Fruit fly (Drosophila melanogaster) whole organism, embryonic: ENCODE data around the gene Mrm2.
A peak's percentile ranks its signal among the peaks of the same experiment; 100 is the strongest.

Experiments
- Atf-2 ChIP-seq: fragments of 200-800 bp; sonication (Bioruptor generic); optimal IDR thresholded peaks from 2 replicates; lab custom pipeline; 2016; ENCODE audit warnings: missing biosample characterization, missing genetic modification characterization
- BtbVII ChIP-seq: fragments of 200-800 bp; sonication (Bioruptor generic); optimal IDR thresholded peaks from 3 replicates; lab custom pipeline; 2017; ENCODE audit warnings: missing biosample characterization, mild to moderate bottlenecking, missing genetic modification characterization
- CG11723 ChIP-seq: fragments of 200-800 bp; sonication (Bioruptor generic); optimal IDR thresholded peaks from 2 replicates; lab custom pipeline; 2017; ENCODE audit warnings: missing biosample characterization, mild to moderate bottlenecking, missing genetic modification characterization
- CG14667 ChIP-seq: fragments of 200-800 bp; sonication (Bioruptor generic); IDR thresholded peaks from 2 replicates; pipeline ENCODE4 v1.3.6; 2022; ENCODE audit warnings: missing biosample characterization, missing genetic modification characterization
- CG1603 ChIP-seq: fragments of 200-800 bp; sonication (Bioruptor generic); optimal IDR thresholded peaks from 2 replicates; lab custom pipeline; 2019; ENCODE audit warnings: missing biosample characterization, mild to moderate bottlenecking, missing genetic modification characterization, moderate library complexity
- CG16813 ChIP-seq: fragments of 200-800 bp; sonication (Bioruptor generic); IDR thresholded peaks from 3 replicates; pipeline ENCODE4 v1.3.6; 2022; ENCODE audit warnings: missing biosample characterization, missing genetic modification characterization; ENCODE audit not compliant: partially characterized antibody
- CG1792 ChIP-seq: fragments of 200-800 bp; sonication (Bioruptor generic); optimal IDR thresholded peaks from 2 replicates; lab custom pipeline; 2016; ENCODE audit warnings: missing biosample characterization, missing genetic modification characterization
- CG18011 ChIP-seq: fragments of 200-800 bp; sonication (Bioruptor generic); optimal IDR thresholded peaks from 2 replicates; lab custom pipeline; 2017; ENCODE audit warnings: missing biosample characterization, missing genetic modification characterization, mild to moderate bottlenecking, moderate library complexity, missing genotype
- CG18476 ChIP-seq: fragments of 200-800 bp; sonication (Bioruptor generic); optimal IDR thresholded peaks from 2 replicates; lab custom pipeline; 2016; ENCODE audit warnings: missing biosample characterization, mild to moderate bottlenecking, missing genetic modification characterization
- CG2202 ChIP-seq: fragments of 200-800 bp; sonication (Bioruptor generic); optimal IDR thresholded peaks from 2 replicates; lab custom pipeline; 2018; ENCODE audit warnings: missing biosample characterization, mild to moderate bottlenecking, missing genetic modification characterization
- CG2875 ChIP-seq: fragments of 200-800 bp; sonication (Bioruptor generic); optimal IDR thresholded peaks from 2 replicates; lab custom pipeline; 2017; ENCODE audit warnings: missing biosample characterization, mild to moderate bottlenecking, missing genetic modification characterization, missing genetic modification reagents
- CG31388 ChIP-seq: fragments of 200-800 bp; sonication (Bioruptor generic); optimal IDR thresholded peaks from 2 replicates; lab custom pipeline; 2016; ENCODE audit warnings: missing biosample characterization, missing genetic modification characterization
- CG32772 ChIP-seq: fragments of 200-800 bp; sonication (Bioruptor generic); IDR thresholded peaks from 2 replicates; pipeline ENCODE4 v1.3.6; 2022; ENCODE audit warnings: missing biosample characterization, missing genetic modification characterization
- CG3847 ChIP-seq: fragments of 200-800 bp; sonication (Bioruptor generic); IDR thresholded peaks from 2 replicates; pipeline ENCODE4 v1.3.6; 2022; ENCODE audit warnings: missing biosample characterization, missing genetic modification characterization
- CG4730 ChIP-seq: fragments of 200-800 bp; sonication (Bioruptor generic); IDR thresholded peaks from 2 replicates; pipeline ENCODE4 v1.3.6; 2022; ENCODE audit warnings: missing biosample characterization, missing genetic modification characterization
- CG4854 ChIP-seq: fragments of 200-800 bp; sonication (Bioruptor generic); optimal IDR thresholded peaks from 2 replicates; lab custom pipeline; 2016; ENCODE audit warnings: missing biosample characterization, missing genetic modification characterization, inconsistent platforms
- CG6765 ChIP-seq: fragments of 200-800 bp; sonication (Bioruptor generic); optimal IDR thresholded peaks from 3 replicates; lab custom pipeline; 2017; ENCODE audit warnings: missing biosample characterization, mild to moderate bottlenecking, missing genetic modification characterization
- CG7745 ChIP-seq: fragments of 200-800 bp; sonication (Bioruptor generic); optimal IDR thresholded peaks from 2 replicates; lab custom pipeline; 2018; ENCODE audit warnings: missing biosample characterization, mild to moderate bottlenecking, missing genetic modification characterization, moderate library complexity
- CG7928 ChIP-seq: fragments of 200-800 bp; sonication (Bioruptor generic); optimal IDR thresholded peaks from 2 replicates; lab custom pipeline; 2017; ENCODE audit warnings: missing biosample characterization, mild to moderate bottlenecking, missing genetic modification characterization
- CG8089 ChIP-seq: fragments of 200-800 bp; sonication (Bioruptor generic); optimal IDR thresholded peaks from 3 replicates; lab custom pipeline; 2016; ENCODE audit warnings: missing biosample characterization, missing genetic modification characterization
- CG8281 ChIP-seq: fragments of 200-800 bp; sonication (Bioruptor generic); optimal IDR thresholded peaks from 2 replicates; lab custom pipeline; 2018; ENCODE audit warnings: missing biosample characterization, mild to moderate bottlenecking, missing genetic modification characterization, moderate library complexity
- CG9215 ChIP-seq: fragments of 200-800 bp; sonication (Bioruptor generic); IDR thresholded peaks from 2 replicates; pipeline ENCODE4 v1.3.6; 2022; ENCODE audit warnings: missing biosample characterization, missing genetic modification characterization
- Chrac-16 ChIP-seq: fragments of 200-800 bp; sonication (Bioruptor generic); optimal IDR thresholded peaks from 3 replicates; lab custom pipeline; 2016; ENCODE audit warnings: missing biosample characterization, missing genetic modification characterization
- Dek ChIP-seq: fragments of 200-800 bp; sonication (Bioruptor generic); optimal IDR thresholded peaks from 3 replicates; lab custom pipeline; 2019; ENCODE audit warnings: missing biosample characterization, mild to moderate bottlenecking, missing genetic modification characterization, moderate library complexity
- Drgx ChIP-seq: fragments of 200-800 bp; sonication (Bioruptor generic); IDR thresholded peaks from 2 replicates; pipeline ENCODE4 v1.3.6; 2022; ENCODE audit warnings: missing biosample characterization, missing genetic modification characterization
- Fer2 ChIP-seq: fragments of 200-800 bp; sonication (Bioruptor generic); optimal IDR thresholded peaks from 2 replicates; lab custom pipeline; 2018; ENCODE audit warnings: missing biosample characterization, mild to moderate bottlenecking, missing genetic modification characterization, moderate library complexity
- HLH3B ChIP-seq: fragments of 200-800 bp; sonication (Bioruptor generic); IDR thresholded peaks from 2 replicates; pipeline ENCODE4 v1.3.6; 2022; ENCODE audit warnings: missing biosample characterization, missing genetic modification characterization
- HmgZ ChIP-seq: fragments of 200-800 bp; sonication (Bioruptor generic); optimal IDR thresholded peaks from 2 replicates; lab custom pipeline; 2018; ENCODE audit warnings: missing biosample characterization, mild to moderate bottlenecking, missing genetic modification characterization
- MBD-R2 ChIP-seq: fragments of 200-800 bp; sonication (Bioruptor generic); IDR thresholded peaks from 2 replicates; pipeline ENCODE4 v1.3.6; 2022; ENCODE audit warnings: missing biosample characterization, missing genetic modification characterization
- MTF-1 ChIP-seq: fragments of 200-800 bp; sonication (Bioruptor generic); optimal IDR thresholded peaks from 2 replicates; lab custom pipeline; 2018; ENCODE audit warnings: missing biosample characterization, mild to moderate bottlenecking, missing genetic modification characterization, borderline replicate concordance
- Med ChIP-seq: fragments of 200-800 bp; sonication (Bioruptor generic); peaks from one replicate; lab custom pipeline; 2016; ENCODE audit warnings: missing biosample characterization, missing genetic modification characterization, mild to moderate bottlenecking, inconsistent platforms, moderate library complexity
- Optix ChIP-seq: fragments of 200-800 bp; sonication (Bioruptor generic); IDR thresholded peaks from 3 replicates; pipeline ENCODE4 v1.3.6; 2022; ENCODE audit warnings: missing biosample characterization, missing genetic modification characterization
- Sox100B ChIP-seq: fragments of 200-800 bp; sonication (Bioruptor generic); optimal IDR thresholded peaks from 3 replicates; lab custom pipeline; 2018; ENCODE audit warnings: missing biosample characterization, mild to moderate bottlenecking, missing genetic modification characterization
- Tbp ChIP-seq: fragments of >200 bp; optimal IDR thresholded peaks from 2 replicates; lab custom pipeline; 2018; ENCODE audit warnings: missing biosample characterization, missing genetic modification characterization
- Xrp1 ChIP-seq: fragments of 200-800 bp; sonication (Bioruptor generic); IDR thresholded peaks from 2 replicates; pipeline ENCODE4 v1.3.6; 2022; ENCODE audit warnings: missing biosample characterization, missing genetic modification characterization
- bab2 ChIP-seq: fragments of 200-800 bp; sonication (Bioruptor generic); optimal IDR thresholded peaks from 2 replicates; lab custom pipeline; 2016; ENCODE audit warnings: missing biosample characterization, missing genetic modification characterization
- cas ChIP-seq: fragments of 200-800 bp; sonication (Bioruptor generic); IDR thresholded peaks from 2 replicates; pipeline ENCODE4 v1.3.6; 2022; ENCODE audit warnings: missing biosample characterization, missing genetic modification characterization
- chif ChIP-seq, 2 experiments: fragments of 200-800 bp; sonication (Bioruptor generic); optimal IDR thresholded peaks; 3 replicates each; lab custom pipeline; 2016; ENCODE audit warnings: missing biosample characterization in 2 of 2, missing genetic modification characterization in 2 of 2
- da ChIP-seq: fragments of 200-800 bp; sonication (Bioruptor generic); optimal IDR thresholded peaks from 2 replicates; lab custom pipeline; 2016; ENCODE audit warnings: missing biosample characterization, missing genetic modification characterization
- exex ChIP-seq: fragments of 200-800 bp; sonication (Bioruptor generic); optimal IDR thresholded peaks from 4 replicates; lab custom pipeline; 2018; ENCODE audit warnings: missing biosample characterization, mild to moderate bottlenecking, missing genetic modification characterization, moderate library complexity
- hkb ChIP-seq, 2 experiments: fragments of 200-800 bp in 1 of 2; fragments of >200 bp in 1 of 2; sonication (Bioruptor generic) in 1 of 2; IDR thresholded peaks in 1 of 2; optimal IDR thresholded peaks in 1 of 2; 2 replicates each; pipeline versions ENCODE4 v1.3.6 to Lab custom; 2017 to 2022; ENCODE audit warnings: missing biosample characterization in 1 of 2, missing genetic modification characterization in 1 of 2
- hth ChIP-seq: fragments of >200 bp; optimal IDR thresholded peaks from 2 replicates; lab custom pipeline; 2017; ENCODE audit warnings: inconsistent platforms
- lbe ChIP-seq: fragments of 200-800 bp; sonication (Bioruptor generic); optimal IDR thresholded peaks from 2 replicates; lab custom pipeline; 2016; ENCODE audit warnings: missing biosample characterization, mild to moderate bottlenecking, missing genetic modification characterization
- pb ChIP-seq: fragments of 200-800 bp; sonication (Bioruptor generic); optimal IDR thresholded peaks from 3 replicates; lab custom pipeline; 2016; ENCODE audit warnings: missing biosample characterization, missing genetic modification characterization
- phol ChIP-seq: fragments of 200-800 bp; sonication (Bioruptor generic); optimal IDR thresholded peaks from 3 replicates; lab custom pipeline; 2018; ENCODE audit warnings: missing biosample characterization, mild to moderate bottlenecking, missing genetic modification characterization, moderate library complexity
- sim ChIP-seq: fragments of 200-800 bp; sonication (Bioruptor generic); IDR thresholded peaks from 2 replicates; pipeline ENCODE4 v1.3.6; 2022; ENCODE audit warnings: missing biosample characterization, missing genetic modification characterization
- sima ChIP-seq: fragments of 200-800 bp; sonication (Bioruptor generic); optimal IDR thresholded peaks from 2 replicates; lab custom pipeline; 2016; ENCODE audit warnings: missing biosample characterization, missing genetic modification characterization
- toy ChIP-seq: fragments of 200-800 bp; sonication (Bioruptor generic); IDR thresholded peaks from 2 replicates; pipeline ENCODE4 v1.3.6; 2022; ENCODE audit warnings: missing biosample characterization, missing genetic modification characterization
- ttk ChIP-seq: fragments of 200-800 bp; sonication (Bioruptor generic); IDR thresholded peaks from 2 replicates; pipeline ENCODE4 v2.1.2; 2022; ENCODE audit warnings: missing biosample characterization, missing genetic modification characterization
- zf30C ChIP-seq: fragments of 200-800 bp; sonication (Bioruptor generic); optimal IDR thresholded peaks from 3 replicates; lab custom pipeline; 2018; ENCODE audit warnings: missing biosample characterization, mild to moderate bottlenecking, missing genetic modification characterization

Mrm2 gene

DNA sequence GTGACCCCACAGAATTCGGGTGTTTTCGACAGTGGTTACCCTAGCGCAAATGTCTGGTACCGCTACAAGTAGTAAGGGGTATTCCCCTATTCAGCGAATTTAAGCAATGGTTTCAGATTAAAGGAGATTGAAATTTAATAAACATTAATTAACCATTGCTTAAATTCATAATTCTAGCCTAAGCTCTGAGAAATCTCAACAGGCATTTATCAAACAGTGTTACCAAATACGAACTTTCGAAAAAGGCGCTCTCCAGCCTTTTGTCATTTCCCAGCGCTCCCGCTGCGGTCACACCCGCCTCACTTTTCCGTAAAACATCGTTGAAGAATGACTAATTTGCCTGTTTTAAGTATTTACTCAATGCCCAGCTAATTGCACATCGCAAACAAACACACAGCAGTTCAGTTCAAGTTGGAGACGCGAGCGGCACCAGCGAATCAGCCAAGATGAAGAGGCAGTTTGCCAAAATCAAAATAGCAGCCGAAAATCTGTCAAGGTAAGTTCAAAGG is 43.5 kb downstream of the Mrm2 start, which contains the start of the genes Surf6 and RhoGAP92B (continued):
- TF ChIP-seq ttk (GFP tag; lab: Robert Waterston, UW) (peak; percentile 19; the same call in 1 of the 2 replicates), cas (peak; percentile 54; the same call in 1 of the 2 replicates), phol (tag; lab: Kevin White, UChicago) (peak; percentile 77), lbe (GFP tag; lab: Kevin White, UChicago) (peak; percentile 17), da (GFP tag; lab: Kevin White, UChicago) (no peak), Sox100B (peak; percentile 67), CG18476 (GFP tag; lab: Kevin White, UChicago) (peak; percentile 23), CG7928 (GFP tag; lab: Kevin White, UChicago) (peak; percentile 63), CG11723 (GFP tag; lab: Kevin White, UChicago) (peak; percentile 20), exex (tag; lab: Kevin White, UChicago) (peak; percentile 40), Fer2 (tag; lab: Kevin White, UChicago) (peak; percentile 8), CG18011 (peak; percentile 28), Dek (tag; lab: Kevin White, UChicago) (peak; percentile 39), CG4854 (GFP tag; lab: Kevin White, UChicago) (peak; percentile 56), Drgx (GFP tag; lab: Robert Waterston, UW) (peak; percentile 27; the same call in 1 of the 2 replicates), MTF-1 (GFP tag; lab: Kevin White, UChicago) (peak; percentile 38), pb (GFP tag; lab: Kevin White, UChicago) (peak; percentile 60), CG8281 (tag; lab: Kevin White, UChicago) (no peak), sim (GFP tag; lab: Robert Waterston, UW) (0 out of 2 replicates have a peak, but pooled peaks have one; percentile 8), HLH3B (GFP tag; lab: Robert Waterston, UW) (no peak), BtbVII (peak; percentile 57), CG6765 (peak; percentile 75), toy (peak; percentile 24; the same call in 1 of the 2 replicates), Atf-2 (peak; percentile 33), HmgZ (tag; lab: Kevin White, UChicago) (peak; percentile 79), CG4730 (GFP tag; lab: Robert Waterston, UW) (no peak), CG16813 (peak; percentile 34; the same call in 1 of the 3 replicates), chif (GFP tag; optimal IDR thresholded peaks at IDR 0.05; lab: Kevin White, UChicago) (peak in 1 of 2 experiments; percentile 62), CG8089 (GFP tag; lab: Kevin White, UChicago) (peak; percentile 49), Xrp1 (peak; percentile 50; the same call in 1 of the 2 replicates), CG1792 (GFP tag; lab: Kevin White, UChicago) (peak; percentile 3), Tbp (GFP tag; lab: Kevin White, UChicago) (peak; percentile 10), hth (lab: Kevin White, UChicago) (no peak), CG31388 (GFP tag; lab: Kevin White, UChicago) (no peak), Med (peak; percentile 97), Chrac-16 (peak; percentile 61), CG2875 (peak; percentile 15), CG1603 (tag; lab: Kevin White, UChicago) (peak; percentile 85), CG32772 (0 out of 2 replicates have a peak, but pooled peaks have one; percentile 23), hkb (optimal IDR thresholded peaks at IDR 0.05; lab: Kevin White, UChicago) (peak; percentile 96), hkb (GFP tag; IDR thresholded peaks at IDR 0.05; lab: Robert Waterston, UW) (peak; percentile 80), Optix (0 out of 3 replicates have a peak, but pooled peaks have one; percentile 41), bab2 (GFP tag; lab: Kevin White, UChicago) (peak; percentile 56), CG14667 (GFP tag; lab: Robert Waterston, UW) (no peak), MBD-R2 (peak; percentile 82), CG7745 (tag; lab: Kevin White, UChicago) (no peak), CG3847 (GFP tag; lab: Robert Waterston, UW) (peak; percentile 86), CG2202 (peak; percentile 60), CG9215 (peak; percentile 44), sima (GFP tag; lab: Kevin White, UChicago) (no peak), zf30C (GFP tag; lab: Kevin White, UChicago) (no peak)
